Worm (Caenorhabditis elegans) whole organism, mixed stage, embryonic: ENCODE data around the gene C15F1.5.

Experiments
- mep-1 ChIP-seq: fragments of 150-350 bp; optimal IDR thresholded peaks from 2 replicates; lab custom pipeline; 2017; ENCODE audit warnings: missing biosample characterization, missing genetic modification reagents, missing genetic modification characterization, inconsistent platforms
- ztf-11 ChIP-seq: fragments of 150-350 bp; optimal IDR thresholded peaks from 2 replicates; lab custom pipeline; 2014; ENCODE audit warnings: missing biosample characterization, missing genetic modification characterization

ce11 chrII:6973501-6973900 is 3.1 kb upstream of the C15F1.5 start, which contains the start of gene sod-1:
- no peak for TF ChIP-seq ztf-11
- no peak for TF ChIP-seq mep-1
